Fruit fly (Drosophila melanogaster) whole organism, wandering third instar larva: ENCODE results near the gene Mettl2.

ENCODE experiments used
- Abd-B ChIP-seq: fragments of >200 bp; optimal IDR thresholded peaks from 2 replicates; lab custom pipeline; 2017; ENCODE audit warnings: missing biosample characterization, missing genetic modification characterization
- CG32264 ChIP-seq: fragments of 200-800 bp; sonication (Bioruptor generic); optimal IDR thresholded peaks from 2 replicates; lab custom pipeline; 2016; ENCODE audit warnings: missing biosample characterization, missing genetic modification characterization
- CG9705 ChIP-seq: fragments of 200-800 bp; sonication (Bioruptor generic); optimal IDR thresholded peaks from 2 replicates; lab custom pipeline; 2018; ENCODE audit warnings: missing biosample characterization, mild to moderate bottlenecking, missing genetic modification characterization
- CrebA ChIP-seq: fragments of 200-800 bp; sonication (Bioruptor generic); optimal IDR thresholded peaks from 2 replicates; lab custom pipeline; 2016; ENCODE audit warnings: missing biosample characterization, mild to moderate bottlenecking, missing genetic modification characterization, borderline replicate concordance
- Dfd ChIP-seq: fragments of >200 bp; optimal IDR thresholded peaks from 2 replicates; lab custom pipeline; 2017; ENCODE audit warnings: missing biosample characterization, missing genetic modification characterization
- Dif ChIP-seq: fragments of 200-275, 200-300 bp; sonication (Bioruptor generic); optimal IDR thresholded peaks from 2 replicates; lab custom pipeline; 2018; ENCODE audit warnings: missing biosample characterization, missing genetic modification characterization; ENCODE audit not compliant: partially characterized antibody
- GATAd ChIP-seq: sonication (Bioruptor generic); optimal IDR thresholded peaks from 2 replicates; lab custom pipeline; 2016; ENCODE audit warnings: missing biosample characterization, missing genetic modification characterization
- HLH106 ChIP-seq: fragments of 200-800 bp; optimal IDR thresholded peaks from 3 replicates; lab custom pipeline; 2019; ENCODE audit warnings: missing biosample characterization, mild to moderate bottlenecking, missing genetic modification characterization, moderate library complexity
- Hnf4 ChIP-seq: fragments of 200-800 bp; sonication (Bioruptor generic); optimal IDR thresholded peaks from 2 replicates; lab custom pipeline; 2016; ENCODE audit warnings: missing biosample characterization, mild to moderate bottlenecking, missing genetic modification characterization
- Hr78 ChIP-seq: fragments of >200 bp; optimal IDR thresholded peaks from 2 replicates; lab custom pipeline; 2017; ENCODE audit warnings: missing biosample characterization, missing genetic modification characterization
- Hr83 ChIP-seq: fragments of 200-300 bp; sonication (Bioruptor generic); optimal IDR thresholded peaks from 2 replicates; lab custom pipeline; 2016; ENCODE audit warnings: missing biosample characterization, mild to moderate bottlenecking, missing genetic modification characterization, moderate library complexity; ENCODE audit not compliant: poor library complexity, severe bottlenecking
- Jra ChIP-seq: sonication (Bioruptor generic); optimal IDR thresholded peaks from 2 replicates; lab custom pipeline; 2016; ENCODE audit warnings: missing biosample characterization, missing genetic modification characterization
- Mio ChIP-seq: sonication (Bioruptor generic); optimal IDR thresholded peaks from 2 replicates; lab custom pipeline; 2016; ENCODE audit warnings: missing biosample characterization, missing genetic modification characterization
- Myc ChIP-seq: fragments of >200 bp; optimal IDR thresholded peaks from 2 replicates; lab custom pipeline; 2017
- N ChIP-seq: fragments of >200 bp; optimal IDR thresholded peaks from 2 replicates; lab custom pipeline; 2018; ENCODE audit warnings: missing biosample characterization, missing external identifiers, missing genetic modification characterization
- OdsH ChIP-seq: fragments of 200-800 bp; sonication (Bioruptor generic); optimal IDR thresholded peaks from 2 replicates; lab custom pipeline; 2016; ENCODE audit warnings: missing biosample characterization, mild to moderate bottlenecking, missing genetic modification characterization
- Rel ChIP-seq, 2 experiments: fragments of 200-800 bp; sonication (Bioruptor generic) in 1 of 2; optimal IDR thresholded peaks; 2 replicates in 1 of 2; 3 replicates in 1 of 2; lab custom pipeline; 2016 to 2019; ENCODE audit warnings: mild to moderate bottlenecking in 2 of 2, missing biosample characterization in 2 of 2, missing genetic modification characterization in 2 of 2, moderate library complexity in 1 of 2
- Sp1 ChIP-seq: fragments of 200-800 bp; sonication (Bioruptor generic); optimal IDR thresholded peaks from 3 replicates; lab custom pipeline; 2019; ENCODE audit warnings: missing biosample characterization, mild to moderate bottlenecking, missing genetic modification characterization, moderate library complexity
- Vsx2 ChIP-seq: fragments of 200-300, 225-300 bp; sonication (Bioruptor generic); optimal IDR thresholded peaks from 2 replicates; lab custom pipeline; 2018; ENCODE audit warnings: missing biosample characterization, missing genetic modification characterization; ENCODE audit not compliant: partially characterized antibody
- br ChIP-seq: fragments of 200-800 bp; sonication (Bioruptor generic); optimal IDR thresholded peaks from 2 replicates; lab custom pipeline; 2016; ENCODE audit warnings: missing biosample characterization, missing genetic modification characterization
- brk ChIP-seq: fragments of 200-800 bp; sonication (Bioruptor generic); optimal IDR thresholded peaks from 2 replicates; lab custom pipeline; 2016; ENCODE audit warnings: missing biosample characterization, mild to moderate bottlenecking, missing genetic modification characterization
- dl ChIP-seq, 2 experiments: fragments of 175-275, 200-275 bp in 1 of 2; fragments of 200-275 bp in 1 of 2; sonication (Bioruptor generic); optimal IDR thresholded peaks; lab custom pipeline; 2018; ENCODE audit warnings: mild to moderate bottlenecking in 2 of 2, missing biosample characterization in 2 of 2, missing genetic modification characterization in 2 of 2, moderate library complexity in 2 of 2; ENCODE audit not compliant: partially characterized antibody in 2 of 2, insufficient read depth in 1 of 2
- dmrt93B ChIP-seq: fragments of 200-800 bp; sonication (Bioruptor generic); optimal IDR thresholded peaks from 2 replicates; lab custom pipeline; 2018; ENCODE audit warnings: missing biosample characterization, mild to moderate bottlenecking, missing genetic modification characterization
- dsf ChIP-seq: sonication (Bioruptor generic); optimal IDR thresholded peaks from 2 replicates; lab custom pipeline; 2016; ENCODE audit warnings: missing biosample characterization, missing genetic modification characterization, borderline replicate concordance
- ey ChIP-seq: fragments of 200-800 bp; sonication (Bioruptor generic); optimal IDR thresholded peaks from 2 replicates; lab custom pipeline; 2016; ENCODE audit warnings: missing biosample characterization, missing genetic modification characterization
- foxo ChIP-seq, 2 experiments: fragments of 200-800 bp; sonication (Bioruptor generic); optimal IDR thresholded peaks; 2 replicates in 1 of 2; 3 replicates in 1 of 2; lab custom pipeline; 2016 to 2017; ENCODE audit warnings: missing biosample characterization in 2 of 2, missing genetic modification characterization in 2 of 2
- fru ChIP-seq: fragments of 200-800 bp; sonication (Bioruptor generic); optimal IDR thresholded peaks from 3 replicates; lab custom pipeline; 2016; ENCODE audit warnings: missing biosample characterization, mild to moderate bottlenecking, missing genetic modification characterization
- h ChIP-seq: fragments of 200-800 bp; sonication (Bioruptor generic); optimal IDR thresholded peaks from 3 replicates; lab custom pipeline; 2016; ENCODE audit warnings: missing biosample characterization, mild to moderate bottlenecking, missing genetic modification characterization
- jim ChIP-seq: fragments of 175-275, 200-325 bp; sonication (Bioruptor generic); optimal IDR thresholded peaks from 2 replicates; lab custom pipeline; 2016; ENCODE audit warnings: missing biosample characterization, mild to moderate bottlenecking, missing genetic modification characterization
- lola ChIP-seq: fragments of >200 bp; optimal IDR thresholded peaks from 2 replicates; lab custom pipeline; 2017; ENCODE audit warnings: missing biosample characterization, missing genetic modification characterization
- pan ChIP-seq: fragments of >200 bp; optimal IDR thresholded peaks from 2 replicates; lab custom pipeline; 2017
- psq ChIP-seq: fragments of 200-800 bp; sonication (Bioruptor generic); optimal IDR thresholded peaks from 3 replicates; lab custom pipeline; 2017; ENCODE audit warnings: missing biosample characterization, mild to moderate bottlenecking, missing genetic modification characterization, moderate library complexity
- rgr ChIP-seq: fragments of 200-800 bp; sonication (Bioruptor generic); optimal IDR thresholded peaks from 3 replicates; lab custom pipeline; 2016; ENCODE audit warnings: missing biosample characterization, mild to moderate bottlenecking, missing genetic modification characterization
- sage ChIP-seq: fragments of 200-800 bp; sonication (Bioruptor generic); optimal IDR thresholded peaks from 2 replicates; lab custom pipeline; 2016; ENCODE audit warnings: missing biosample characterization, mild to moderate bottlenecking, missing genetic modification characterization
- sv ChIP-seq: fragments of 200-800 bp; sonication (Bioruptor generic); optimal IDR thresholded peaks from 3 replicates; lab custom pipeline; 2016; ENCODE audit warnings: missing biosample characterization, missing genetic modification characterization
- tai ChIP-seq: sonication (Bioruptor generic); optimal IDR thresholded peaks from 2 replicates; lab custom pipeline; 2016; ENCODE audit warnings: missing biosample characterization, missing genetic modification characterization
- usp ChIP-seq: fragments of >200 bp; optimal IDR thresholded peaks from 2 replicates; lab custom pipeline; 2017; ENCODE audit warnings: missing biosample characterization, missing genetic modification characterization
- woc ChIP-seq: sonication (Bioruptor generic); optimal IDR thresholded peaks from 2 replicates; lab custom pipeline; 2016; ENCODE audit warnings: missing biosample characterization, mild to moderate bottlenecking, missing genetic modification characterization

The Mettl2 gene

DNA sequence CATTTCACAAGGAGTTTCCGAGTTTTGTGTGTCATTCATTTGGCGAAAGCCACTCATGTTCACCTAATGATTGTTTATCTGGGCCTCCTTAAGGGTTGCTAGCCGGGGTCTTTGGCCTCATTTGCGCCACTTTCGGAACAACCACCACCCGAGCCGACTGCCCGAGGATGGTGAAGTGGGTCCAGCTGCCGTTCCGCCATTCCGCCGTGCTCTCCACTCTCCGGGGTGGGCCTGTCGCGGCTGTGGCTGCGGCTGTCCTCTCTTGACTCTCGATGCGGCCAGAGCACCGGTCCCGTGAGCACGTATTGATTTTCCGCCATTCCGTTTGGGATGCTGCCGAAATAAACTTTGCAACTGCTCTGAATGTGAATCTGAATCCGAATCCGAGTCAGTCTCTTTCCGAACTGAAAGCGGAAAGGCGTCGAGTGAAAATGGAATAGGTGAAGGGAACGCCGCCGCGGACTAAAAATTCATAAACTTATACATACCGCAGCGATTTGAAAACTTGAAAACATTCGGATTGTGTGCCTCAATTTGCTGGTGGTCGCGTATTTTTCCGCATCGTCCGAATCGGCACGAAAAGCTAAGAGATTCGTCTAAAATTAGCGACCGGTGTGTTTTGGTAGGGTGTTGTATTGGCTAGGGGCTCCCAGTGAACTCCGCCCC is 9.8 kb upstream of the Mettl2 start, which contains the start of gene CG13920:
CG13920 (plus strand) TSS at position 255 of the 666 bp plus-strand sequence.
- no peak for TF ChIP-seq fru
- no peak for TF ChIP-seq Jra (GFP tag; lab: Kevin White, UChicago)
- TF ChIP-seq Abd-B (GFP tag; lab: Kevin White, UChicago), result no peak
- TF ChIP-seq dmrt93B (GFP tag; lab: Kevin White, UChicago), result no peak
- no peak for TF ChIP-seq Hr78 (GFP tag; lab: Kevin White, UChicago)
- TF ChIP-seq Dif, result peak; percentile 10

- TF ChIP-seq Dif, result peak; percentile 25
- TF ChIP-seq Hr83 (GFP tag; lab: Kevin White, UChicago), result peak; percentile 86
- TF ChIP-seq Myc (lab: Kevin White, UChicago), result peak; percentile 51
- TF ChIP-seq foxo (GFP tag; optimal IDR thresholded peaks at IDR 0.05; lab: Kevin White, UChicago), result peak in 1 of 2 experiments; percentile 44
- peak; percentile 2 for TF ChIP-seq psq (GFP tag; lab: Kevin White, UChicago)
- TF ChIP-seq Hnf4 (GFP tag; lab: Kevin White, UChicago), result peak; percentile 80
- TF ChIP-seq sv (GFP tag; lab: Kevin White, UChicago), result peak; percentile 38
- no peak for TF ChIP-seq Abd-B (GFP tag; lab: Kevin White, UChicago)
- TF ChIP-seq pan (lab: Kevin White, UChicago), result no peak
- TF ChIP-seq ey, result peak; percentile 37
- TF ChIP-seq OdsH, result peak; percentile 16
- peak; percentile 67 for TF ChIP-seq rgr (GFP tag; lab: Kevin White, UChicago)
- no peak for TF ChIP-seq woc (GFP tag; lab: Kevin White, UChicago)
Observed at dm6 chr3L:1647276-1647919, 8.4 kb upstream of the Mettl2 start, which contains the start of the genes CG17249 and Bro. Gene CG17249 (minus strand): TSS chr3L:1647464. Gene Bro (plus strand): TSS chr3L:1647869.

DNA sequence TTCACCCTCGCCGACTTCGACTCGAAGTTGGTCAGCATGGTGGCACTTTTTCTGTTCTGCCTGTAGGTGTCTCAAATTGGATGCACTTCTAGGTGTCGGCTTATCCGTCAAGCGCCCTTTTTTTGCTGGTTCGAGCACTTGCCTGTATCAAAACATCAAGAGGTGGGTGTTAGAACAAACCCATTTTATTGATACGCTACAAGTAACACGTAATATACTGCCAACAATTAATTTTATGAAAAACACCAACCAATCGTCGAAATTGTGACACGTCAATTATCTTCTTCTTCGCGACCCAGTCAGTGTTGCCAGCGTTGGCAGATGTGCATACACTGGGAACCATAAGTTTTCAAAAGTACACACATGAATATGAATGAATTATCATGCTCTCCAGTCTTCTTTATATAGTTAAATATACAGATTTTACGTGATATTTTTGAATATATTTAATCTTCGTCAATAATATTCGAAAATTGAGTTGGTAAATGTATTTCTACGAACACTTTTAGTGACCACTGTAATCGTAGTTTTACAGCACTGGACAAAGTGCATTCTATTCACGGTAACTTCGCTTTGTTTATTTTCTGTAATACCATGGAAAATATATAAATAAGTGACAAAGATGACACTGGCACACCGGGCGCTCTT is 6.0 kb upstream of the Mettl2 start, which contains the start of the genes alphaCOP and CG13919:
alphaCOP (minus strand) TSS at position 280 of the 648 bp plus-strand sequence.
CG13919 (plus strand) TSS at position 548 of the 648 bp plus-strand sequence.
- TF ChIP-seq Hnf4 (GFP tag; lab: Kevin White, UChicago), result no peak
- peak; percentile 98 for TF ChIP-seq HLH106
- no peak for TF ChIP-seq Abd-B (GFP tag; lab: Kevin White, UChicago)
- no peak for TF ChIP-seq Dfd
- no peak for TF ChIP-seq N
- peak; percentile 97 for TF ChIP-seq OdsH
- no peak for TF ChIP-seq Vsx2 (GFP tag; lab: Kevin White, UChicago)
- peak; percentile 95 for TF ChIP-seq fru
- TF ChIP-seq Dif, result no peak
- no peak for TF ChIP-seq CrebA (GFP tag; lab: Kevin White, UChicago)
- peak; percentile 80 to 98 for TF ChIP-seq foxo (GFP tag; optimal IDR thresholded peaks at IDR 0.05; lab: Kevin White, UChicago)
- TF ChIP-seq br (GFP tag; lab: Kevin White, UChicago), result peak; percentile 96
- peak; percentile 32 for TF ChIP-seq Myc (lab: Kevin White, UChicago)
- peak; percentile 94 for TF ChIP-seq dsf (GFP tag; lab: Kevin White, UChicago)
- TF ChIP-seq Jra (GFP tag; lab: Kevin White, UChicago), result peak; percentile 96
- TF ChIP-seq jim, result no peak
- TF ChIP-seq GATAd (GFP tag; lab: Kevin White, UChicago), result peak; percentile 78
- TF ChIP-seq Hr83 (GFP tag; lab: Kevin White, UChicago), result peak; percentile 83
- TF ChIP-seq ey, result peak; percentile 95
- no peak for TF ChIP-seq Hr78 (GFP tag; lab: Kevin White, UChicago)
- TF ChIP-seq CG32264, result peak; percentile 91
- TF ChIP-seq psq (GFP tag; lab: Kevin White, UChicago), result peak; percentile 95
- TF ChIP-seq sage (GFP tag; lab: Kevin White, UChicago), result no peak
- TF ChIP-seq Mio, result peak; percentile 60
- TF ChIP-seq woc (GFP tag; lab: Kevin White, UChicago), result peak; percentile 96
- TF ChIP-seq Sp1 (GFP tag; lab: Kevin White, UChicago), result peak; percentile 97
- no peak for TF ChIP-seq dl (GFP tag; optimal IDR thresholded peaks at IDR 0.05; lab: Kevin White, UChicago; ENCODE audit: insufficient read depth in 1 of 2, partially characterized antibody in 2 of 2)
- TF ChIP-seq lola, result no peak
- TF ChIP-seq Rel (GFP tag; optimal IDR thresholded peaks at IDR 0.05; lab: Kevin White, UChicago), result peak; percentile 88
- peak; percentile 83 for TF ChIP-seq Rel (tag; optimal IDR thresholded peaks at IDR 0.05; lab: Kevin White, UChicago)
- peak; percentile 98 for TF ChIP-seq rgr (GFP tag; lab: Kevin White, UChicago)
- TF ChIP-seq brk (GFP tag; lab: Kevin White, UChicago), result no peak
- TF ChIP-seq tai (GFP tag; lab: Kevin White, UChicago), result no peak
- TF ChIP-seq pan (lab: Kevin White, UChicago), result no peak
- peak; percentile 86 for TF ChIP-seq CG9705 (GFP tag; lab: Kevin White, UChicago)
- peak; percentile 99 for TF ChIP-seq h
- no peak for TF ChIP-seq usp (GFP tag; lab: Kevin White, UChicago)
- peak; percentile 97 for TF ChIP-seq sv (GFP tag; lab: Kevin White, UChicago)
- TF ChIP-seq dmrt93B (GFP tag; lab: Kevin White, UChicago), result peak; percentile 89
